Worm (Caenorhabditis elegans) whole organism, mixed stage, embryonic: ENCODE results near the gene cht-2.

Experiments used
- M03D4.4 ChIP-seq: sonication (generic microtip); optimal IDR thresholded peaks from 2 replicates; lab custom pipeline; 2017; ENCODE audit warnings: mild to moderate bottlenecking, missing genetic modification characterization, missing compliant biosample characterization
- bed-3 ChIP-seq: fragments of 200-800 bp; sonication (Bioruptor generic); optimal IDR thresholded peaks from 3 replicates; lab custom pipeline; 2018; ENCODE audit warnings: mild to moderate bottlenecking, missing genetic modification characterization, moderate library complexity, missing compliant biosample characterization
- blmp-1 ChIP-seq: fragments of 150-350 bp; optimal IDR thresholded peaks from 2 replicates; lab custom pipeline; 2014; ENCODE audit warnings: missing biosample characterization, missing genetic modification characterization
- ceh-39 ChIP-seq: fragments of 150-350 bp; optimal IDR thresholded peaks from 2 replicates; lab custom pipeline; 2014; ENCODE audit warnings: missing biosample characterization, missing genetic modification characterization
- ceh-43 ChIP-seq: fragments of 200-800 bp; sonication (Bioruptor generic); optimal IDR thresholded peaks from 2 replicates; lab custom pipeline; 2018; ENCODE audit warnings: mild to moderate bottlenecking, missing genetic modification characterization, moderate library complexity, missing compliant biosample characterization
- ceh-83 ChIP-seq: fragments of 200-800 bp; sonication (Bioruptor generic); optimal IDR thresholded peaks from 2 replicates; lab custom pipeline; 2018; ENCODE audit warnings: mild to moderate bottlenecking, missing genetic modification characterization, missing compliant biosample characterization
- ces-1 ChIP-seq: fragments of 150-350 bp; optimal IDR thresholded peaks from 2 replicates; lab custom pipeline; 2014; ENCODE audit warnings: missing biosample characterization, missing genetic modification reagents, missing genetic modification characterization
- cnd-1 ChIP-seq: fragments of 200-800 bp; sonication (Bioruptor generic); optimal IDR thresholded peaks from 2 replicates; lab custom pipeline; 2018; ENCODE audit warnings: mild to moderate bottlenecking, missing genetic modification characterization, missing compliant biosample characterization
- drap-1 ChIP-seq: fragments of 200-800 bp; sonication (Bioruptor generic); optimal IDR thresholded peaks from 3 replicates; lab custom pipeline; 2018; ENCODE audit warnings: mild to moderate bottlenecking, missing genetic modification characterization, missing compliant biosample characterization
- elt-1 ChIP-seq: sonication (generic microtip); optimal IDR thresholded peaks from 2 replicates; lab custom pipeline; 2017; ENCODE audit warnings: missing genetic modification characterization, mild to moderate bottlenecking, missing compliant biosample characterization, antibody characterized with exemption, moderate library complexity, borderline replicate concordance; ENCODE audit not compliant: insufficient read depth
- elt-3 ChIP-seq: fragments of 150-350 bp; optimal IDR thresholded peaks from 2 replicates; lab custom pipeline; 2014; ENCODE audit warnings: missing biosample characterization, missing genetic modification characterization
- flh-1 ChIP-seq: fragments of 200-800 bp; sonication (Bioruptor generic); optimal IDR thresholded peaks from 2 replicates; lab custom pipeline; 2018; ENCODE audit warnings: mild to moderate bottlenecking, missing genetic modification characterization, moderate library complexity, missing compliant biosample characterization
- ham-2 ChIP-seq: fragments of 200-800 bp; sonication (Bioruptor generic); optimal IDR thresholded peaks from 2 replicates; lab custom pipeline; 2018; ENCODE audit warnings: mild to moderate bottlenecking, missing genetic modification characterization, missing compliant biosample characterization
- hlh-1 ChIP-seq: fragments of 150-350 bp; optimal IDR thresholded peaks from 2 replicates; lab custom pipeline; 2014; ENCODE audit warnings: missing biosample characterization, missing genetic modification reagents, missing genetic modification characterization
- lin-13 ChIP-seq: fragments of 150-350 bp; optimal IDR thresholded peaks from 2 replicates; lab custom pipeline; 2014; ENCODE audit warnings: missing biosample characterization, missing genetic modification characterization
- lin-32 ChIP-seq: fragments of 200-800 bp; sonication (Bioruptor generic); optimal IDR thresholded peaks from 2 replicates; lab custom pipeline; 2018; ENCODE audit warnings: mild to moderate bottlenecking, missing genetic modification characterization, missing compliant biosample characterization
- lsy-2 ChIP-seq: fragments of 150-350 bp; optimal IDR thresholded peaks from 2 replicates; lab custom pipeline; 2014; ENCODE audit warnings: missing biosample characterization, missing genetic modification characterization
- mab-5 ChIP-seq: fragments of 150-350 bp; optimal IDR thresholded peaks from 2 replicates; lab custom pipeline; 2014; ENCODE audit warnings: missing biosample characterization, missing genetic modification characterization
- mep-1 ChIP-seq: fragments of 150-350 bp; optimal IDR thresholded peaks from 2 replicates; lab custom pipeline; 2017; ENCODE audit warnings: missing biosample characterization, missing genetic modification reagents, missing genetic modification characterization, inconsistent platforms
- mls-2 ChIP-seq: sonication (generic microtip); optimal IDR thresholded peaks from 2 replicates; lab custom pipeline; 2016; ENCODE audit warnings: mild to moderate bottlenecking, missing genetic modification characterization, moderate library complexity, missing compliant biosample characterization
- nhr-12 ChIP-seq: fragments of 150-350 bp; optimal IDR thresholded peaks from 2 replicates; lab custom pipeline; 2014; ENCODE audit warnings: missing biosample characterization, missing genetic modification characterization
- nhr-2 ChIP-seq: fragments of 150-350 bp; optimal IDR thresholded peaks from 2 replicates; lab custom pipeline; 2014; ENCODE audit warnings: missing biosample characterization, missing genetic modification characterization
- nhr-237 ChIP-seq: fragments of 150-350 bp; optimal IDR thresholded peaks from 2 replicates; lab custom pipeline; 2014; ENCODE audit warnings: missing biosample characterization, missing genetic modification characterization
- nhr-28 ChIP-seq: fragments of 150-350 bp; optimal IDR thresholded peaks from 2 replicates; lab custom pipeline; 2014; ENCODE audit warnings: missing biosample characterization, missing genetic modification characterization
- nhr-76 ChIP-seq: sonication (generic microtip); optimal IDR thresholded peaks from 2 replicates; lab custom pipeline; 2017; ENCODE audit warnings: missing biosample characterization, missing genetic modification characterization
- pha-4 ChIP-seq: fragments of 150-350 bp; optimal IDR thresholded peaks from 2 replicates; lab custom pipeline; 2018; ENCODE audit warnings: missing biosample characterization, missing genetic modification reagents, missing genetic modification characterization
- sem-2 ChIP-seq: fragments of 200-800 bp; sonication (Bioruptor generic); optimal IDR thresholded peaks from 2 replicates; lab custom pipeline; 2018; ENCODE audit warnings: mild to moderate bottlenecking, missing genetic modification characterization, missing compliant biosample characterization
- snpc-4 ChIP-seq: fragments of 150-350 bp; optimal IDR thresholded peaks from 2 replicates; lab custom pipeline; 2014; ENCODE audit warnings: missing biosample characterization, missing genetic modification characterization
- sptf-1 ChIP-seq: sonication (generic microtip); optimal IDR thresholded peaks from 2 replicates; lab custom pipeline; 2017; ENCODE audit warnings: mild to moderate bottlenecking, missing genetic modification characterization, moderate library complexity, missing compliant biosample characterization
- tbx-8 ChIP-seq: fragments of 200-800 bp; sonication (Bioruptor generic); optimal IDR thresholded peaks from 2 replicates; lab custom pipeline; 2018; ENCODE audit warnings: mild to moderate bottlenecking, missing genetic modification characterization, moderate library complexity, missing compliant biosample characterization
- unc-120 ChIP-seq: sonication (generic microtip); optimal IDR thresholded peaks from 2 replicates; lab custom pipeline; 2017; ENCODE audit warnings: missing genetic modification characterization, missing compliant biosample characterization; ENCODE audit not compliant: poor library complexity, severe bottlenecking
- unc-39 ChIP-seq: fragments of 150-350 bp; optimal IDR thresholded peaks from 2 replicates; lab custom pipeline; 2014; ENCODE audit warnings: missing biosample characterization, missing genetic modification characterization
- unc-62 ChIP-seq: fragments of 150-350 bp; optimal IDR thresholded peaks from 2 replicates; lab custom pipeline; 2014; ENCODE audit warnings: missing biosample characterization, missing genetic modification reagents, missing genetic modification characterization
- zip-8 ChIP-seq: fragments of 150-350 bp; optimal IDR thresholded peaks from 2 replicates; lab custom pipeline; 2014; ENCODE audit warnings: missing biosample characterization, missing genetic modification characterization
- ztf-11 ChIP-seq: fragments of 150-350 bp; optimal IDR thresholded peaks from 2 replicates; lab custom pipeline; 2014; ENCODE audit warnings: missing biosample characterization, missing genetic modification characterization

The cht-2 gene

ce11 chrII:8551100-8551499 lies 30.4 kb downstream of the cht-2 start:
- peak; percentile 73 for TF ChIP-seq ces-1
- TF ChIP-seq elt-1 (tag; lab: Kevin White, UChicago), result no peak
- no peak for TF ChIP-seq cnd-1
- no peak for TF ChIP-seq lin-13 (tag; lab: Kevin White, UChicago)

ce11 chrII:8554568-8554967 lies 33.8 kb downstream of the cht-2 start:
- TF ChIP-seq flh-1, result no peak
- no peak for TF ChIP-seq mab-5
- no peak for TF ChIP-seq hlh-1 (tag; lab: Kevin White, UChicago)
- no peak for TF ChIP-seq ces-1
- no peak for TF ChIP-seq M03D4.4 (tag; lab: Kevin White, UChicago)
- no peak for TF ChIP-seq elt-1 (tag; lab: Kevin White, UChicago)
- no peak for TF ChIP-seq nhr-76
- TF ChIP-seq tbx-8 (GFP tag; lab: Kevin White, UChicago), result no peak
- TF ChIP-seq sem-2 (GFP tag; lab: Kevin White, UChicago), result no peak
- TF ChIP-seq ceh-39 (tag; lab: Kevin White, UChicago), result no peak
- TF ChIP-seq unc-120 (tag; lab: Kevin White, UChicago), result no peak
- TF ChIP-seq drap-1 (GFP tag; lab: Kevin White, UChicago), result no peak
- TF ChIP-seq lin-32 (GFP tag; lab: Kevin White, UChicago), result no peak
- TF ChIP-seq lsy-2, result no peak
- no peak for TF ChIP-seq elt-3 (tag; lab: Kevin White, UChicago)
- no peak for TF ChIP-seq mls-2 (tag; lab: Kevin White, UChicago)
- no peak for TF ChIP-seq unc-62 (GFP tag; lab: Kevin White, UChicago)

- TF ChIP-seq mls-2 (tag; lab: Kevin White, UChicago) (no peak), flh-1 (no peak), lin-32 (GFP tag; lab: Kevin White, UChicago) (no peak), elt-3 (tag; lab: Kevin White, UChicago) (no peak), unc-62 (GFP tag; lab: Kevin White, UChicago) (no peak)
Measured at ce11 chrII:8556166-8556565, 35.4 kb downstream of the cht-2 start, which contains the start of gene glb-27. Gene glb-27, minus strand, starts transcription at chrII:8556266.

- TF ChIP-seq ces-1, result peak; percentile 96
- TF ChIP-seq nhr-237 (tag; lab: Kevin White, UChicago), result no peak
Measured at ce11 chrII:8559188-8559587, 38.5 kb downstream of the cht-2 start.

ce11 chrII:8561227-8561626 lies 40.5 kb downstream of the cht-2 start, which contains the start of gene iff-2:
Gene iff-2, minus strand, starts transcription at chrII:8561367.
- TF ChIP-seq M03D4.4 (tag; lab: Kevin White, UChicago), result peak; percentile 82
- TF ChIP-seq unc-120 (tag; lab: Kevin White, UChicago), result peak; percentile 95
- peak; percentile 91 for TF ChIP-seq hlh-1 (tag; lab: Kevin White, UChicago)
- TF ChIP-seq cnd-1, result peak; percentile 88
- peak; percentile 59 for TF ChIP-seq unc-39 (tag; lab: Kevin White, UChicago)
- peak; percentile 99 for TF ChIP-seq ceh-39 (tag; lab: Kevin White, UChicago)
- TF ChIP-seq sem-2 (GFP tag; lab: Kevin White, UChicago), result peak; percentile 21
- TF ChIP-seq unc-62 (GFP tag; lab: Kevin White, UChicago), result peak; percentile 85
- TF ChIP-seq nhr-28 (tag; lab: Kevin White, UChicago), result peak; percentile 48
- peak; percentile 33 for TF ChIP-seq mab-5
- TF ChIP-seq mep-1 (tag; lab: Kevin White, UChicago), result peak; percentile 100
- peak; percentile 93 for TF ChIP-seq lsy-2
- TF ChIP-seq ces-1, result peak; percentile 72
- TF ChIP-seq lin-32 (GFP tag; lab: Kevin White, UChicago), result peak; percentile 59
- peak; percentile 82 for TF ChIP-seq nhr-2 (tag; lab: Kevin White, UChicago)
- TF ChIP-seq nhr-76, result peak; percentile 34
- no peak for TF ChIP-seq snpc-4
- TF ChIP-seq flh-1, result no peak
- peak; percentile 92 for TF ChIP-seq drap-1 (GFP tag; lab: Kevin White, UChicago)
- TF ChIP-seq sptf-1, result peak; percentile 91
- peak; percentile 72 for TF ChIP-seq ztf-11 (tag; lab: Kevin White, UChicago)
- peak; percentile 30 for TF ChIP-seq tbx-8 (GFP tag; lab: Kevin White, UChicago)
- no peak for TF ChIP-seq blmp-1 (tag; lab: Kevin White, UChicago)
- peak; percentile 69 for TF ChIP-seq ham-2 (GFP tag; lab: Kevin White, UChicago)
- peak; percentile 99 for TF ChIP-seq lin-13 (tag; lab: Kevin White, UChicago)
- TF ChIP-seq elt-1 (tag; lab: Kevin White, UChicago), result peak; percentile 6
- TF ChIP-seq nhr-12 (tag; lab: Kevin White, UChicago), result peak; percentile 73
- TF ChIP-seq elt-3 (tag; lab: Kevin White, UChicago), result peak; percentile 87
- peak; percentile 81 for TF ChIP-seq mls-2 (tag; lab: Kevin White, UChicago)
- TF ChIP-seq bed-3 (GFP tag; lab: Kevin White, UChicago), result peak; percentile 46
- peak; percentile 100 for TF ChIP-seq pha-4 (tag; lab: Kevin White, UChicago)
- TF ChIP-seq ceh-43 (GFP tag; lab: Kevin White, UChicago), result peak; percentile 64
- TF ChIP-seq nhr-237 (tag; lab: Kevin White, UChicago), result peak; percentile 98
- peak; percentile 61 for TF ChIP-seq zip-8
- peak; percentile 78 for TF ChIP-seq ceh-83 (GFP tag; lab: Kevin White, UChicago)
- TF ChIP-seq, all 35 proteins: peak for 32
